Worm (Caenorhabditis elegans): ENCODE results near the gene fbxa-95.

fbxa-95 gene

DNA sequence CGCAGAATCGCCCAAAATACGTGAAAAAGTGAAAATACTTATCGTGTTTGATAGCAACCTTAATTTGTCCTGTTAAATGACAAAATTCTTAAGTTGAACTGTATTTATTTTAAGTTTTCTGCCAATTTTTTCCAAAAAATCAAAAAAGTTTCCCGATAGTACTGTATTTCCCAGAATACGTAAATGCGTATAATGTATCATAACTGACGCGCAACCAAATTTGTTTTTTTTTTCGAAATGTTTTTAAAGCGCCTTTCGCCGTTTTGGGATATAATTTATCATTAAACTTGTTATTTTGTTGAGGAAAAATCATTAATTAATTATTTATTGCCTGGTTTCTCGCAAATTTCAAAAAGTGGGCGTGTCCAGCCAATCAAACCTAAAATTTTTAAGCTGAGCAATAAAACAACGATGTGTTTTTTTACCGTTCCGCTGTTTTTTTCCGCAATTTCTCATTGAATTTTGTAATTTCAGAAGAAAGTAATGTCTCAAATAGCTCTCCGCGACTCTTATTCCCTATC, at the start of gene fbxa-95:
fbxa-95 (plus strand) TSS at position 471 of the 521 bp plus-strand sequence.
- TF ChIP-seq flt-1 (GFP tag; IDR thresholded peaks at IDR 0.05), result no peak
- TF ChIP-seq cog-1 (tag; optimal IDR thresholded peaks at IDR 0.05), result no peak
- no peak for TF ChIP-seq ref-1 (GFP tag; conservative IDR thresholded peaks at IDR 0.05)
- TF ChIP-seq med-1 (GFP tag; optimal IDR thresholded peaks at IDR 0.05; ENCODE audit: insufficient read depth), result no peak
- no peak for TF ChIP-seq ztf-29 (GFP tag; IDR thresholded peaks at IDR 0.05)
- no peak for TF ChIP-seq klf-2 (GFP tag; conservative IDR thresholded peaks at IDR 0.05)
- TF ChIP-seq ztf-23 (GFP tag; IDR thresholded peaks at IDR 0.05), result no peak
- no peak for TF ChIP-seq tab-1 (GFP tag; IDR thresholded peaks at IDR 0.05)
- TF ChIP-seq T22C8.4 (GFP tag; IDR thresholded peaks at IDR 0.05), result no peak

DNA sequence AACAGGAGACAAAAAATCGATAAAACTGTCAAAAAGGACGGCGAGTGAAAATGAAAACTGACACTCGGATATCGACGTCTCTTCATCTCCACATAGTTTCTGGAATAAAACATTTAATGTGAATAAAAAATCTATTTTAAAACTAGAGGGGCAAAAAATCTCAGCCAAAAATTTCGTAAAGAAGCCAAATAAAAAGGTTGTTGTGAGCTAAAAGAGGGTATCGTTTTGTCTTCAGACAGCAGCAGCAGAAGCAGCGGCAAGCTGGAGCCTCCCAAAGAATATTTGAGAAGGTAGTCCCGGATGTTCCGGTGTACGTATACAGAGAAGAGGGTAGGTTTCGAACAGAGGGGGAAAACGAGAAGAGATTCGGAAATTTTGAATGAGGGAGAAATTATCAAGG, 49.4 kb upstream of the fbxa-95 start, which contains the start of gene lgc-31:
lgc-31 (minus strand) TSS at position 101 of the 400 bp plus-strand sequence.
- TF ChIP-seq med-1 (GFP tag; optimal IDR thresholded peaks at IDR 0.05; ENCODE audit: insufficient read depth), result no peak
- no peak for TF ChIP-seq flt-1 (GFP tag; IDR thresholded peaks at IDR 0.05)
- TF ChIP-seq ref-1 (GFP tag; conservative IDR thresholded peaks at IDR 0.05), result no peak
- TF ChIP-seq T22C8.4 (GFP tag; IDR thresholded peaks at IDR 0.05), result no peak
- no peak for TF ChIP-seq klf-2 (GFP tag; conservative IDR thresholded peaks at IDR 0.05)
- TF ChIP-seq ztf-29 (GFP tag; IDR thresholded peaks at IDR 0.05), result no peak
- no peak for TF ChIP-seq cog-1 (tag; optimal IDR thresholded peaks at IDR 0.05)
- TF ChIP-seq tab-1 (GFP tag; IDR thresholded peaks at IDR 0.05), result no peak
- no peak for TF ChIP-seq ztf-23 (GFP tag; IDR thresholded peaks at IDR 0.05)

DNA sequence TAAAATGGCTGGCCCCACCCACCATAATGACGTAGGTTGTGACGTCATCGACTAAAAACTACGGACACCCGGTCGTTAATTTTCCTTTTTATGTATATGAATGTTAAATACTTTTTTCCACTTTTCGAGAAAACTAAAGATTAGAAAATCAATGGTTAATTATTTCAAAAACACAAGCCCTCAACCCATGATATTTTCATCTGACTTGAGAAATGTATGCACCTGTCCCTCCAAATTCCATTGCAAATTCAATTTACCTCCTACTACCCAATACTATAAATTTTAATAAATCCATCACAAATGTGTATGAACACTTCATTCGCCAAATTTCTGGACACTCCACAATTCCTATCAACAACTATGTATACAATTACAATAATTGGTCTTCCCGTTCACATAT, 42.2 kb upstream of the fbxa-95 start, which contains the start of gene srh-276:
srh-276 (plus strand) TSS at position 301 of the 400 bp plus-strand sequence.
- no peak for TF ChIP-seq ztf-23 (GFP tag; IDR thresholded peaks at IDR 0.05)
- TF ChIP-seq med-1 (GFP tag; optimal IDR thresholded peaks at IDR 0.05; ENCODE audit: insufficient read depth), result no peak
- no peak for TF ChIP-seq T22C8.4 (GFP tag; IDR thresholded peaks at IDR 0.05)
- TF ChIP-seq ztf-29 (GFP tag; IDR thresholded peaks at IDR 0.05), result no peak
- TF ChIP-seq klf-2 (GFP tag; conservative IDR thresholded peaks at IDR 0.05), result no peak
- no peak for TF ChIP-seq flt-1 (GFP tag; IDR thresholded peaks at IDR 0.05)
- no peak for TF ChIP-seq ref-1 (GFP tag; conservative IDR thresholded peaks at IDR 0.05)
- no peak for TF ChIP-seq cog-1 (tag; optimal IDR thresholded peaks at IDR 0.05)
- TF ChIP-seq tab-1 (GFP tag; IDR thresholded peaks at IDR 0.05), result no peak

DNA sequence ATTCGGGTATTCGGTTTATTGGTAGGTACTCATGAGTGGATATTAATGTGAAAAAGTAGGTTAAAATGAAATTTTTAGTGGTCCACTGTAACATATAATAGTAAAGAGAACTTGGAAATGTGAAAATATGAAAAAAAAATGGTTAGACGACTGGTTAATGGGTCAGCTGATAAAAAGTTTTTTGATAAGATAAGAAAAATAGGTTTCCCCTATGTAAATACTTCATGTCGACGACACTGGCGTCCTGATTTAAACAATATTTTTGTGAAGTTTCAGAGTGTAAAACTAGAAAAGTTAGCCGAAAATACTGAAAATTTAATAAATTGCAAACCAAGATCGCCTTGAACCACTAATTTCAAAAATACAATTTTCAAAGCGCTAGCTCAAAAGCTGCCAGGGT, 38.2 kb upstream of the fbxa-95 start, which contains the start of gene F21A3.11:
F21A3.11 (minus strand) TSS at position 117 of the 400 bp plus-strand sequence.
- no peak for TF ChIP-seq cog-1 (tag; optimal IDR thresholded peaks at IDR 0.05)
- no peak for TF ChIP-seq flt-1 (GFP tag; IDR thresholded peaks at IDR 0.05)
- TF ChIP-seq T22C8.4 (GFP tag; IDR thresholded peaks at IDR 0.05), result no peak
- TF ChIP-seq ref-1 (GFP tag; conservative IDR thresholded peaks at IDR 0.05), result no peak
- TF ChIP-seq tab-1 (GFP tag; IDR thresholded peaks at IDR 0.05), result no peak

DNA sequence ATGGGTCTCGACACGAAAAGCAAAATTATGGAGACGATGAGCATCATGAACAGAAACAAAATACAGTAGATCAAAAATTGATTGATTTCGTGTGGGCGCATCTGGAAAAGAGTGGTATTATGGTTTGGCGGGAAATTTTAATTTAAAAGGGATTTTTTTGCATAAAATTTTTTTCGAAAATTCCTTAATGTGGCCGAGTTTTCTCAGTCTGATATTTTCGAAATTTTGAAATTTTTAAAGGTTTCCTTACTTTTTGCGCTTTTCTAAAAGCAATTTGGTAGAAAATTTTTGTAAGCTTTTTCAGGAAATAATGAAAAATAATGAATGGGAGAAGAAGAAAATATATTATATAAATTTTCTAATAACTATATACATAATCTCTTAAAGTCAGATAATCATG, 37.4 kb upstream of the fbxa-95 start, which contains the start of gene F21A3.2:
F21A3.2 (minus strand) TSS at position 101 of the 400 bp plus-strand sequence.
- no peak for TF ChIP-seq flt-1 (GFP tag; IDR thresholded peaks at IDR 0.05)
- TF ChIP-seq cog-1 (tag; optimal IDR thresholded peaks at IDR 0.05), result no peak
- no peak for TF ChIP-seq med-1 (GFP tag; optimal IDR thresholded peaks at IDR 0.05; ENCODE audit: insufficient read depth)
- TF ChIP-seq ztf-29 (GFP tag; IDR thresholded peaks at IDR 0.05), result no peak
- no peak for TF ChIP-seq tab-1 (GFP tag; IDR thresholded peaks at IDR 0.05)
- no peak for TF ChIP-seq ztf-23 (GFP tag; IDR thresholded peaks at IDR 0.05)
- no peak for TF ChIP-seq ref-1 (GFP tag; conservative IDR thresholded peaks at IDR 0.05)
- TF ChIP-seq klf-2 (GFP tag; conservative IDR thresholded peaks at IDR 0.05), result no peak
- TF ChIP-seq T22C8.4 (GFP tag; IDR thresholded peaks at IDR 0.05), result no peak

DNA sequence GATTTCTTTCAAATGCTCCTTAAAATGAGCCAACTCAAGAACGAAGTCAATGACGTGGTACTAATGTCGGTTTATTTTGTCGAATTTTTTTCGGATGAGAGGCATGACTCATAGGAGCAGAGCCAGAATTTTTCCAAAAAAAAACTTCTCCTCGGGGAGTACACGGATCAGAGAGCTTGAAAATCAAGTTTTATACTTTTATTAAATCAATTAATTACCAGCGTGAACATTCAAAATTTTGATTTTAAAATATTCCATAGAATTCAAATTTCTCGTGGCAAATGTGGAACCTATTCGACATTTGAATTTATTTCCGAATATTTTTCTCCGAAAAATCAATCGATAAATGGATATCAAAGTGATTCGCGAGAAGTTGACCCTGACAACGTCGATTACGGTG, 35.0 kb upstream of the fbxa-95 start, which contains the start of gene F21A3.4:
F21A3.4 (plus strand) TSS at position 301 of the 400 bp plus-strand sequence.
- TF ChIP-seq tab-1 (GFP tag; IDR thresholded peaks at IDR 0.05) (no peak), klf-2 (GFP tag; conservative IDR thresholded peaks at IDR 0.05) (no peak), flt-1 (GFP tag; IDR thresholded peaks at IDR 0.05) (no peak), med-1 (GFP tag; optimal IDR thresholded peaks at IDR 0.05; ENCODE audit: insufficient read depth) (no peak), ztf-29 (GFP tag; IDR thresholded peaks at IDR 0.05) (no peak), T22C8.4 (GFP tag; IDR thresholded peaks at IDR 0.05) (no peak), ref-1 (GFP tag; conservative IDR thresholded peaks at IDR 0.05) (no peak)

DNA sequence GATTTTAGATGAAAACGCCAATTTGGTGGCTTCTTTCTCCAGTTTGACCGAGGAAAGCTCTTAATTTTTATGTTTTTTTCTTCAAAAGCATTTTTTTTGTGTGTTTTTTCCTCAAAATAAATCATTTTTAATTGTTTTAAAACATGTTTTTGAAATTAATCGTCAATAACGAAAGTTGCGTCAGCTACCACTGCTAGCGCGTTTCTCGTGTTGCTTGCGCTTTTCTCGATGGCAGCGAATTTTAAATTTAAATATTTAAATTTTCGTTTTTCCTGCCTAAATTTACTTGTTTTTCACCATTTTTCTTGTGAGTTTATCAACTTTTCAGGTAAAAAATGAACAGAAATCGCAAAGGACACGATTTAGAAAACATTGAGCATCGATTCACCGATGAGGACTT, 33.4 kb upstream of the fbxa-95 start, which contains the start of gene prde-1:
prde-1 (plus strand) TSS at position 322 of the 400 bp plus-strand sequence.
- TF ChIP-seq ztf-29 (GFP tag; IDR thresholded peaks at IDR 0.05) (no peak), ztf-23 (GFP tag; IDR thresholded peaks at IDR 0.05) (no peak), tab-1 (GFP tag; IDR thresholded peaks at IDR 0.05) (no peak), flt-1 (GFP tag; IDR thresholded peaks at IDR 0.05) (no peak), klf-2 (GFP tag; conservative IDR thresholded peaks at IDR 0.05) (no peak), ref-1 (GFP tag; conservative IDR thresholded peaks at IDR 0.05) (no peak), cog-1 (tag; optimal IDR thresholded peaks at IDR 0.05) (no peak), T22C8.4 (GFP tag; IDR thresholded peaks at IDR 0.05) (no peak), med-1 (GFP tag; optimal IDR thresholded peaks at IDR 0.05; ENCODE audit: insufficient read depth) (no peak)

DNA sequence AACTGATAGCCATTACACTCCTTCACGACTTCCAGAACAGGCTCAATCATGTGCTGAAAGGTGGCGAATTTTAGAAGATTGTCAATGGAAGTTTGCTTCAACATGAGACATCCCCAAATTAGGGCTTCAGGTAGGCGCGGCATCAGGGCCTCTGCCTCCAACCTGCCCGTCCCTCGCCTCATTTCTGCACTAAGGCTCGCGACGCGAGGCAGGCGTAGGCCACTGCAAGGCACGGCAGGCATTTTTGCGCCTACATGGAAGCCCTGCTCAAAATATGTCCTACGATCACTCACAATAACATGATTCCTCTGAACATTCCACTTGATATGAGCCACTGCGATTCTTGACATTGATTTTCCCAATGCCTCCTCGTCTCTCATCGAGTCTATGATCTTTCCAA, 28.0 kb upstream of the fbxa-95 start:
- no peak for TF ChIP-seq flt-1 (GFP tag; IDR thresholded peaks at IDR 0.05)
- TF ChIP-seq med-1 (GFP tag; optimal IDR thresholded peaks at IDR 0.05; ENCODE audit: insufficient read depth), result no peak
- TF ChIP-seq ref-1 (GFP tag; conservative IDR thresholded peaks at IDR 0.05), result no peak
- TF ChIP-seq ztf-29 (GFP tag; IDR thresholded peaks at IDR 0.05), result no peak
- TF ChIP-seq tab-1 (GFP tag; IDR thresholded peaks at IDR 0.05), result no peak
- no peak for TF ChIP-seq ztf-23 (GFP tag; IDR thresholded peaks at IDR 0.05)
- no peak for TF ChIP-seq klf-2 (GFP tag; conservative IDR thresholded peaks at IDR 0.05)
- no peak for TF ChIP-seq T22C8.4 (GFP tag; IDR thresholded peaks at IDR 0.05)
- no peak for TF ChIP-seq cog-1 (tag; optimal IDR thresholded peaks at IDR 0.05)

DNA sequence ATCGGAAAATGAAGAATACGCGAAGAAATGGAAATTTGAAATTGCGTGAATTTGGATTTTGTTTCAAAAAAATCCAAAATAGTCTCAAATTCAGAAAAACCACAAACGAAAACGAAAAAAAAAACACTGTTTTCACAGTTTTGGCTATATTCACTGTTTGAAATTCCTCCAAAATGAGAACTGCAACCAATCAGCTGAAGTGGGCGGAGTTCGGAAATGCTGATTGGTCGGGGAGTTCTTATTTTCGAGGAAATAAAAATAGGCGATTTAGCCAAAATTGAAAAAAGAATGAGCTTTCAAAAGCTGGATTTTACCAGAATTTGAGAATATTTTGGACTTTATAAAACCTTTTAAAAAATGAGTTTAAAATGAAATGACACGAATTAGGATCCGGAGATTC, 26.4 kb upstream of the fbxa-95 start, which contains the start of gene glb-14:
glb-14 (minus strand) TSS at position 97 of the 400 bp plus-strand sequence.
- TF ChIP-seq ztf-23 (GFP tag; IDR thresholded peaks at IDR 0.05), result no peak
- TF ChIP-seq tab-1 (GFP tag; IDR thresholded peaks at IDR 0.05), result no peak
- TF ChIP-seq klf-2 (GFP tag; conservative IDR thresholded peaks at IDR 0.05), result no peak
- no peak for TF ChIP-seq med-1 (GFP tag; optimal IDR thresholded peaks at IDR 0.05; ENCODE audit: insufficient read depth)
- no peak for TF ChIP-seq ref-1 (GFP tag; conservative IDR thresholded peaks at IDR 0.05)
- TF ChIP-seq T22C8.4 (GFP tag; IDR thresholded peaks at IDR 0.05), result no peak
- no peak for TF ChIP-seq ztf-29 (GFP tag; IDR thresholded peaks at IDR 0.05)
- no peak for TF ChIP-seq cog-1 (tag; optimal IDR thresholded peaks at IDR 0.05)
- TF ChIP-seq flt-1 (GFP tag; IDR thresholded peaks at IDR 0.05), result no peak

Measured in whole organism, midembryonic.